Worm (Caenorhabditis elegans) whole organism, L4 larva: ENCODE data around the gene R13A1.3.
A peak's percentile ranks its signal among the peaks of the same experiment; 100 is the strongest.

Experiments
- F49E8.2 ChIP-seq: sonication (generic microtip); optimal IDR thresholded peaks from 2 replicates; lab custom pipeline; 2016; ENCODE audit warnings: missing compliant biosample characterization, mild to moderate bottlenecking, missing genetic modification characterization, borderline replicate concordance
- ZK337.2 ChIP-seq: fragments of 200-800 bp; sonication (Bioruptor generic); IDR thresholded peaks from 2 replicates; pipeline ENCODE4 v1.3.6; 2022; ENCODE audit warnings: missing genetic modification reagents, missing genetic modification characterization, missing compliant biosample characterization
- aha-1 ChIP-seq: fragments of 150-350 bp; peaks from one replicate; lab custom pipeline; 2014; ENCODE audit warnings: missing biosample characterization, missing genetic modification characterization
- arid-1 ChIP-seq: fragments of 200-800 bp; sonication (Bioruptor generic); conservative IDR thresholded peaks from 2 replicates; pipeline ENCODE4 v1.3.6; 2022; ENCODE audit warnings: missing genetic modification reagents, missing genetic modification characterization, missing compliant biosample characterization
- attf-4 ChIP-seq: sonication (generic microtip); optimal IDR thresholded peaks from 3 replicates; lab custom pipeline; 2017; ENCODE audit warnings: missing biosample characterization, missing genetic modification characterization
- ceh-20 ChIP-seq: fragments of 200-800 bp; sonication (Bioruptor generic); IDR thresholded peaks from 2 replicates; pipeline ENCODE4 v1.3.6; 2022; ENCODE audit warnings: missing genetic modification reagents, missing genetic modification characterization, missing compliant biosample characterization
- ceh-28 ChIP-seq: fragments of 150-350 bp; optimal IDR thresholded peaks from 2 replicates; lab custom pipeline; 2014; ENCODE audit warnings: missing biosample characterization, missing genetic modification reagents, missing genetic modification characterization
- ceh-62 ChIP-seq: sonication (generic microtip); optimal IDR thresholded peaks from 2 replicates; lab custom pipeline; 2017; ENCODE audit warnings: missing biosample characterization, missing genetic modification characterization
- cey-2 ChIP-seq: sonication (generic microtip); optimal IDR thresholded peaks from 3 replicates; lab custom pipeline; 2017; ENCODE audit warnings: missing genetic modification characterization, mild to moderate bottlenecking, missing compliant biosample characterization, antibody characterized with exemption, borderline replicate concordance; ENCODE audit not compliant: insufficient read depth
- ctbp-1 ChIP-seq: fragments of 200-800 bp; sonication (Bioruptor generic); IDR thresholded peaks from 2 replicates; pipeline ENCODE4 v1.3.6; 2022; ENCODE audit warnings: missing genetic modification reagents, missing genetic modification characterization, missing compliant biosample characterization
- daf-12 ChIP-seq: fragments of 150-350 bp; optimal IDR thresholded peaks from 2 replicates; lab custom pipeline; 2014; ENCODE audit warnings: missing biosample characterization, missing genetic modification reagents, missing genetic modification characterization
- daf-8 ChIP-seq: fragments of 200-800 bp; sonication (Bioruptor generic); IDR thresholded peaks from 2 replicates; pipeline ENCODE4 v1.3.6; 2022; ENCODE audit warnings: missing genetic modification characterization, missing compliant biosample characterization
- dmd-8 ChIP-seq: fragments of 200-800 bp; sonication (Bioruptor generic); IDR thresholded peaks from 2 replicates; pipeline ENCODE4 v1.3.6; 2022; ENCODE audit warnings: missing genetic modification characterization, missing compliant biosample characterization
- dmd-9 ChIP-seq: fragments of 200-800 bp; sonication (Bioruptor generic); IDR thresholded peaks from 2 replicates; pipeline ENCODE4 v1.3.6; 2022; ENCODE audit warnings: missing genetic modification reagents, missing genetic modification characterization, missing compliant biosample characterization
- dpl-1 ChIP-seq: fragments of 150-350 bp; optimal IDR thresholded peaks from 2 replicates; lab custom pipeline; 2014; ENCODE audit warnings: missing biosample characterization, missing genetic modification reagents, missing genetic modification characterization
- dve-1 ChIP-seq: sonication (generic microtip); optimal IDR thresholded peaks from 2 replicates; lab custom pipeline; 2017; ENCODE audit warnings: antibody characterized with exemption, mild to moderate bottlenecking, missing genetic modification characterization, missing compliant biosample characterization; ENCODE audit not compliant: insufficient read depth
- egl-43 ChIP-seq: fragments of 200-800 bp; sonication (Bioruptor generic); IDR thresholded peaks from 2 replicates; pipeline ENCODE4 v1.3.6; 2022; ENCODE audit warnings: missing genetic modification reagents, missing genetic modification characterization, missing compliant biosample characterization
- gei-8 ChIP-seq: fragments of 200-800 bp; sonication (Bioruptor generic); optimal IDR thresholded peaks from 2 replicates; lab custom pipeline; 2018; ENCODE audit warnings: mild to moderate bottlenecking, missing genetic modification characterization, missing compliant biosample characterization
- hmg-1.1 ChIP-seq: fragments of 200-800 bp; sonication (Bioruptor generic); IDR thresholded peaks from 2 replicates; pipeline ENCODE4 v1.3.6; 2022; ENCODE audit warnings: missing genetic modification reagents, missing genetic modification characterization, missing compliant biosample characterization
- lin-13 ChIP-seq: fragments of 150-350 bp; optimal IDR thresholded peaks from 2 replicates; lab custom pipeline; 2014; ENCODE audit warnings: missing biosample characterization, missing genetic modification reagents, missing genetic modification characterization
- lin-29 ChIP-seq: fragments of 200-800 bp; sonication (Bioruptor generic); IDR thresholded peaks from 2 replicates; pipeline ENCODE4 v1.3.6; 2022; ENCODE audit warnings: missing genetic modification reagents, missing genetic modification characterization, missing compliant biosample characterization
- lin-39 ChIP-seq: fragments of 150-350 bp; optimal IDR thresholded peaks from 2 replicates; lab custom pipeline; 2014; ENCODE audit warnings: missing biosample characterization, missing genetic modification reagents, missing genetic modification characterization
- lir-3 ChIP-seq: sonication (generic microtip); optimal IDR thresholded peaks from 2 replicates; lab custom pipeline; 2016; ENCODE audit warnings: mild to moderate bottlenecking, missing genetic modification characterization, missing compliant biosample characterization
- madf-5 ChIP-seq, 2 experiments: fragments of 200-800 bp; sonication (Bioruptor generic); IDR thresholded peaks; 2 replicates each; pipeline ENCODE4 v1.3.6; 2022; ENCODE audit warnings: missing compliant biosample characterization in 2 of 2, missing genetic modification characterization in 2 of 2
- madf-9 ChIP-seq: fragments of 200-800 bp; sonication (Bioruptor generic); conservative IDR thresholded peaks from 2 replicates; pipeline ENCODE4 v1.3.6; 2022; ENCODE audit warnings: missing genetic modification reagents, missing genetic modification characterization, missing compliant biosample characterization
- mxl-2 ChIP-seq: fragments of 200-800 bp; sonication (Bioruptor generic); conservative IDR thresholded peaks from 2 replicates; pipeline ENCODE4 v1.3.6; 2022; ENCODE audit warnings: missing genetic modification reagents, missing genetic modification characterization, missing compliant biosample characterization
- nhr-237 ChIP-seq: sonication (generic microtip); optimal IDR thresholded peaks from 2 replicates; lab custom pipeline; 2017; ENCODE audit warnings: missing biosample characterization, missing genetic modification characterization
- nhr-28 ChIP-seq: fragments of 150-350 bp; optimal IDR thresholded peaks from 2 replicates; lab custom pipeline; 2014; ENCODE audit warnings: missing biosample characterization, missing genetic modification characterization
- nhr-41 ChIP-seq: fragments of 200-800 bp; sonication (Bioruptor generic); IDR thresholded peaks from 2 replicates; pipeline ENCODE4 v1.3.6; 2022; ENCODE audit warnings: missing genetic modification reagents, missing genetic modification characterization, missing compliant biosample characterization
- nhr-48 ChIP-seq: sonication (generic microtip); optimal IDR thresholded peaks from 2 replicates; lab custom pipeline; 2016; ENCODE audit warnings: mild to moderate bottlenecking, missing genetic modification characterization, missing compliant biosample characterization
- nhr-76 ChIP-seq: fragments of 150-350 bp; optimal IDR thresholded peaks from 2 replicates; lab custom pipeline; 2014; ENCODE audit warnings: missing biosample characterization, missing genetic modification characterization
- pha-4 ChIP-seq, 2 experiments: fragments of 150-350 bp in 1 of 2; fragments of 200-800 bp in 1 of 2; sonication (Bioruptor generic) in 1 of 2; IDR thresholded peaks in 1 of 2; optimal IDR thresholded peaks in 1 of 2; 2 replicates each; pipeline versions ENCODE4 v1.3.6 to Lab custom; 2014 to 2022; ENCODE audit warnings: missing genetic modification characterization in 2 of 2, missing genetic modification reagents in 2 of 2, missing biosample characterization in 1 of 2, missing compliant biosample characterization in 1 of 2
- php-3 ChIP-seq: fragments of 200-800 bp; sonication (Bioruptor generic); IDR thresholded peaks from 2 replicates; pipeline ENCODE4 v1.3.6; 2022; ENCODE audit warnings: missing genetic modification reagents, missing genetic modification characterization, missing compliant biosample characterization
- saeg-2 ChIP-seq: fragments of 200-800 bp; sonication (Bioruptor generic); IDR thresholded peaks from 2 replicates; pipeline ENCODE4 v1.3.6; 2022; ENCODE audit warnings: missing genetic modification reagents, missing genetic modification characterization, missing compliant biosample characterization
- skn-1 ChIP-seq: fragments of 150-350 bp; optimal IDR thresholded peaks from 2 replicates; lab custom pipeline; 2014; ENCODE audit warnings: missing biosample characterization, missing genetic modification characterization
- snpc-4 ChIP-seq: fragments of 150-350 bp; optimal IDR thresholded peaks from 2 replicates; lab custom pipeline; 2014; ENCODE audit warnings: missing biosample characterization, missing genetic modification characterization
- tag-97 ChIP-seq: fragments of 200-800 bp; sonication (Bioruptor generic); IDR thresholded peaks from 2 replicates; pipeline ENCODE4 v1.3.6; 2022; ENCODE audit warnings: missing genetic modification characterization, missing compliant biosample characterization
- tra-1 ChIP-seq: fragments of 200-800 bp; sonication (Bioruptor generic); IDR thresholded peaks from 2 replicates; pipeline ENCODE4 v1.3.6; 2022; ENCODE audit warnings: missing genetic modification reagents, missing genetic modification characterization, missing compliant biosample characterization
- zip-2 ChIP-seq: fragments of 150-350 bp; optimal IDR thresholded peaks from 2 replicates; lab custom pipeline; 2014; ENCODE audit warnings: missing biosample characterization, missing genetic modification characterization
- ztf-11 ChIP-seq: fragments of 150-350 bp; optimal IDR thresholded peaks from 2 replicates; lab custom pipeline; 2014; ENCODE audit warnings: missing biosample characterization, missing genetic modification characterization
- ztf-7 ChIP-seq: fragments of 150-350 bp; optimal IDR thresholded peaks from 2 replicates; lab custom pipeline; 2014; ENCODE audit warnings: missing biosample characterization, missing genetic modification characterization

Gene R13A1.3

ce11 chrIV:7190409-7190808 is 13.4 kb upstream of the R13A1.3 start (continued):
- no peak for TF ChIP-seq skn-1 (tag; lab: Kevin White, UChicago)
- TF ChIP-seq lir-3 (tag; lab: Kevin White, UChicago), result no peak
- no peak for TF ChIP-seq lin-29 (GFP tag; lab: Robert Waterston, UW)
- no peak for TF ChIP-seq ceh-28 (tag; lab: Kevin White, UChicago)
- no peak for TF ChIP-seq lin-39 (tag; lab: Kevin White, UChicago)
- TF ChIP-seq dpl-1 (GFP tag; lab: Kevin White, UChicago), result no peak
- no peak for TF ChIP-seq egl-43
- TF ChIP-seq ztf-11 (tag; lab: Kevin White, UChicago), result no peak
- no peak for TF ChIP-seq dmd-9
- TF ChIP-seq madf-9 (GFP tag; lab: Robert Waterston, UW), result no peak
- TF ChIP-seq ctbp-1, result no peak
- no peak for TF ChIP-seq mxl-2 (GFP tag; lab: Robert Waterston, UW)
- no peak for TF ChIP-seq lin-13 (GFP tag; lab: Kevin White, UChicago)
- TF ChIP-seq nhr-41 (GFP tag; lab: Robert Waterston, UW), result no peak
- TF ChIP-seq gei-8, result no peak
- TF ChIP-seq tag-97, result no peak
- no peak for TF ChIP-seq attf-4
- TF ChIP-seq ceh-20 (GFP tag; lab: Robert Waterston, UW), result no peak
- peak; percentile 72 for TF ChIP-seq nhr-48 (tag; lab: Kevin White, UChicago)
- TF ChIP-seq aha-1 (tag; lab: Kevin White, UChicago), result peak; percentile 80
- TF ChIP-seq zip-2 (tag; lab: Kevin White, UChicago), result no peak
- TF ChIP-seq saeg-2 (GFP tag; lab: Robert Waterston, UW), result no peak
- TF ChIP-seq tra-1, result no peak

ce11 chrIV:7191745-7192144 is 12.1 kb upstream of the R13A1.3 start, which contains the start of gene R13A1.5:
TSS of gene R13A1.5 (minus strand) at chrIV:7191845.
- no peak for TF ChIP-seq F49E8.2 (tag; lab: Kevin White, UChicago)

ce11 chrIV:7195734-7196133 is 8.1 kb upstream of the R13A1.3 start, which contains the start of gene best-16:
TSS of gene best-16 (minus strand) at chrIV:7195834.
- no peak for TF ChIP-seq daf-12
- no peak for TF ChIP-seq php-3 (GFP tag; lab: Robert Waterston, UW)
- no peak for TF ChIP-seq dmd-8 (GFP tag; lab: Robert Waterston, UW)
- no peak for TF ChIP-seq hmg-1.1
- no peak for TF ChIP-seq ceh-62
- no peak for TF ChIP-seq nhr-76 (tag; lab: Kevin White, UChicago)
- TF ChIP-seq pha-4 (GFP tag; IDR thresholded peaks at IDR 0.05; lab: Robert Waterston, UW), result no peak
- TF ChIP-seq pha-4 (tag; optimal IDR thresholded peaks at IDR 0.05; lab: Kevin White, UChicago), result no peak
- no peak for TF ChIP-seq madf-5 (GFP tag; IDR thresholded peaks at IDR 0.05; lab: Robert Waterston, UW)
- TF ChIP-seq ztf-7 (tag; lab: Kevin White, UChicago), result no peak
- TF ChIP-seq arid-1 (GFP tag; lab: Robert Waterston, UW), result no peak
- no peak for TF ChIP-seq ztf-11 (tag; lab: Kevin White, UChicago)
- TF ChIP-seq daf-8 (GFP tag; lab: Robert Waterston, UW), result no peak
- TF ChIP-seq dve-1 (tag; lab: Kevin White, UChicago), result no peak

ce11 chrIV:7196853-7197252 is 6.9 kb upstream of the R13A1.3 start, which contains the start of gene unc-8:
TSS of gene unc-8 (plus strand) at chrIV:7197153.
- TF ChIP-seq cey-2, result no peak
- TF ChIP-seq ZK337.2, result no peak
- no peak for TF ChIP-seq madf-9 (GFP tag; lab: Robert Waterston, UW)
- TF ChIP-seq ceh-28 (tag; lab: Kevin White, UChicago), result no peak
- no peak for TF ChIP-seq nhr-237
- no peak for TF ChIP-seq zip-2 (tag; lab: Kevin White, UChicago)
- TF ChIP-seq snpc-4, result no peak
- no peak for TF ChIP-seq nhr-28 (tag; lab: Kevin White, UChicago)
